Worm (Caenorhabditis elegans): ENCODE results near the gene fbxb-47.

- TF ChIP-seq lir-1 (GFP tag; conservative IDR thresholded peaks at IDR 0.05) (no peak), nhr-179 (tag; optimal IDR thresholded peaks at IDR 0.05) (no peak), nhr-80 (tag; optimal IDR thresholded peaks at IDR 0.05) (peak; percentile 83), nfyb-1 (GFP tag; IDR thresholded peaks at IDR 0.05) (no peak), nhr-90 (tag; optimal IDR thresholded peaks at IDR 0.05) (no peak), unc-62 (GFP tag; optimal IDR thresholded peaks at IDR 0.05) (no peak), D2030.7 (GFP tag; IDR thresholded peaks at IDR 0.05) (no peak), egrh-3 (GFP tag; IDR thresholded peaks at IDR 0.05) (no peak), C17E4.6 (GFP tag; IDR thresholded peaks at IDR 0.05) (no peak), F57C9.4 (tag; optimal IDR thresholded peaks at IDR 0.05) (no peak)
These were observed 25.0 kb upstream of the fbxb-47 start, which contains the start of gene btb-9 for ce11 chrII:1728253-1728652.
